Fruit fly (Drosophila melanogaster): ENCODE measurements around the gene ninaA.

Gene ninaA

DNA sequence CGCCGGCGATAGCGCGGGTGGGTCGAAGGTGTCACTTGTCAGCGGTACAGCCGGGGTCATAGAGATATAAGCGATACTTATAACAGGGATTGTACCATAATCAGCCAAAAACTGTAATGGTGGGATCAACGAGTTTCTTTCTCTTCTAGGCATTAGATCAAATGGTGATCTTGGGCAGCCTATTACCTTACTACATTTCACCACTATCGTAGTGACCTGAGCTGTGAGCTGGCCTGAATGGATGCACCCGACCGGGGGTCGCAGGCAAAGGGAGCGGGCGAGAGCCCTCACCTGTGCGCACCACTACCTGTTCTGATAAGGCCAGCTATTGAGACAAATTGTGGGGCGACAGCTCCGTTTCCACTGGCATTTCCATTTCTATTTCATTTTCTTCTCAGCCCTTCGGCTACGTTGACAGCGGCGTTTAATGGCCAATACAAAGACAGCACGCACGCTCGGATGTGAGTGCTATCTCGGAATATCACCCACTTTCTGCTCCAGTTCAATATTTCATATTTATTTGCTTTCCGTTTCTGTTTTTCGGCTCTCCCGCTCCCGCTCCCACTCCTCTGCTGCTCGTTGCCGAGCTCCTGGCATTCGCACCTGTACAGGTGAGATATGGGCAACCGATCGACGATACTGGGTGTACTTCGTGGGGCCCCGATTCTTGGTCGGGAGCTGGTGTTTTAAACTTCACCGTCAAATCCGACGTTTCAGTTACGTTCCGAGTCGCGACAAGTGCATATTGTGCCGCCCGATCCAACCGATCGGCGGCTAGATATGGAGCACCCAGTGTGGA is 20.2 kb upstream of the ninaA start (continued):
- peak; percentile 17 for TF ChIP-seq CG10543 (GFP tag; optimal IDR thresholded peaks at IDR 0.05)
- TF ChIP-seq Deaf1 (tag; optimal IDR thresholded peaks at IDR 0.05): peak; percentile 96
- TF ChIP-seq eve (GFP tag; optimal IDR thresholded peaks at IDR 0.05): no peak
- TF ChIP-seq CG10147 (GFP tag; optimal IDR thresholded peaks at IDR 0.05): peak; percentile 29
- peak; percentile 82 for TF ChIP-seq HHEX (GFP tag; optimal IDR thresholded peaks at IDR 0.05)
- TF ChIP-seq CG6765 (GFP tag; optimal IDR thresholded peaks at IDR 0.05): no peak
- no peak for TF ChIP-seq CG7745 (tag; optimal IDR thresholded peaks at IDR 0.05)
- peak; percentile 74 for TF ChIP-seq CG5245 (GFP tag; optimal IDR thresholded peaks at IDR 0.05)
- peak; percentile 49 for TF ChIP-seq CG11398 (GFP tag; optimal IDR thresholded peaks at IDR 0.05)
- TF ChIP-seq psq (GFP tag; optimal IDR thresholded peaks at IDR 0.05): no peak
- TF ChIP-seq D (optimal IDR thresholded peaks at IDR 0.05): no peak
- peak; percentile 80 for TF ChIP-seq D (GFP tag; optimal IDR thresholded peaks at IDR 0.05)
- TF ChIP-seq Eip74EF (GFP tag; optimal IDR thresholded peaks at IDR 0.05): peak in 1 of 2 experiments; percentile 77
- TF ChIP-seq ci (GFP tag; IDR thresholded peaks at IDR 0.05): peak; percentile 95
- TF ChIP-seq CG18011 (GFP tag; optimal IDR thresholded peaks at IDR 0.05): no peak
- peak; percentile 11 for TF ChIP-seq fd3F (GFP tag; optimal IDR thresholded peaks at IDR 0.05)
- peak; percentile 81 for TF ChIP-seq CG30431 (GFP tag; optimal IDR thresholded peaks at IDR 0.05)
- peak; percentile 34 for TF ChIP-seq CG10462 (GFP tag; optimal IDR thresholded peaks at IDR 0.05)
- TF ChIP-seq NC2β (GFP tag; optimal IDR thresholded peaks at IDR 0.05): peak; percentile 21
- peak; percentile 93 for TF ChIP-seq Xrp1 (GFP tag; IDR thresholded peaks at IDR 0.05)
- no peak for TF ChIP-seq Opbp (GFP tag; IDR thresholded peaks at IDR 0.05; ENCODE audit: partially characterized antibody)
- peak; percentile 72 for TF ChIP-seq Ssrp (tag; optimal IDR thresholded peaks at IDR 0.05)
- peak; percentile 60 for TF ChIP-seq CG1233 (GFP tag; optimal IDR thresholded peaks at IDR 0.05)
- TF ChIP-seq sug (tag; optimal IDR thresholded peaks at IDR 0.05): peak; percentile 78
- TF ChIP-seq Myb (GFP tag; optimal IDR thresholded peaks at IDR 0.05): peak; percentile 50
- peak; percentile 53 for TF ChIP-seq CG33213 (GFP tag; optimal IDR thresholded peaks at IDR 0.05)
- peak; percentile 58 for TF ChIP-seq Jarid2 (GFP tag; optimal IDR thresholded peaks at IDR 0.05)
- TF ChIP-seq CG1792 (GFP tag; optimal IDR thresholded peaks at IDR 0.05): peak; percentile 58
- peak; percentile 36 for TF ChIP-seq sqz (GFP tag; optimal IDR thresholded peaks at IDR 0.05)
- TF ChIP-seq Blimp-1 (GFP tag; optimal IDR thresholded peaks at IDR 0.05): peak; percentile 80
- peak; percentile 24 for TF ChIP-seq CG31365 (tag; optimal IDR thresholded peaks at IDR 0.05)
- peak; percentile 40 for TF ChIP-seq CG9932 (GFP tag; IDR thresholded peaks at IDR 0.05)
- TF ChIP-seq Dip2 (GFP tag; IDR thresholded peaks at IDR 0.05): no peak
- TF ChIP-seq CG9876 (GFP tag; optimal IDR thresholded peaks at IDR 0.05): peak; percentile 24
- peak in 1 of 2 experiments; percentile 87 for TF ChIP-seq bsh (GFP tag; optimal IDR thresholded peaks at IDR 0.05)
- TF ChIP-seq CG1529 (GFP tag; optimal IDR thresholded peaks at IDR 0.05): peak; percentile 83
- TF ChIP-seq CG4282 (GFP tag; optimal IDR thresholded peaks at IDR 0.05): no peak
- TF ChIP-seq CG31388 (GFP tag; optimal IDR thresholded peaks at IDR 0.05): peak; percentile 40
- TF ChIP-seq CrebB (tag; optimal IDR thresholded peaks at IDR 0.05): peak; percentile 41
- TF ChIP-seq B-H1 (GFP tag; IDR thresholded peaks at IDR 0.05): peak; percentile 73
- peak; percentile 48 for TF ChIP-seq kah (GFP tag; optimal IDR thresholded peaks at IDR 0.05)
- TF ChIP-seq Drgx (GFP tag; IDR thresholded peaks at IDR 0.05): peak; percentile 49
- peak; percentile 23; the same call in 1 of the 2 replicates for TF ChIP-seq GATAe (GFP tag; conservative IDR thresholded peaks at IDR 0.05)
- peak; percentile 53 for TF ChIP-seq her (GFP tag; optimal IDR thresholded peaks at IDR 0.05)
- TF ChIP-seq unc-4 (GFP tag; IDR thresholded peaks at IDR 0.05; ENCODE audit: partially characterized antibody): no peak
- peak; percentile 34 for TF ChIP-seq caup (GFP tag; optimal IDR thresholded peaks at IDR 0.05; ENCODE audit: severe bottlenecking)
- peak; percentile 58 for TF ChIP-seq bab2 (GFP tag; optimal IDR thresholded peaks at IDR 0.05)
- no peak for TF ChIP-seq fru (optimal IDR thresholded peaks at IDR 0.05)
- TF ChIP-seq Asciz (GFP tag; optimal IDR thresholded peaks at IDR 0.05): peak; percentile 80

Data from whole organism, embryonic.